Fruit fly (Drosophila melanogaster): ENCODE results near the gene iPLA2-VIA.

Gene iPLA2-VIA

dm6 chr3L:9888630-9889130, 24.5 kb upstream of the iPLA2-VIA start, which contains the start of the genes Taf2 and CalpB (continued):
- TF ChIP-seq CG9932 (GFP tag; IDR thresholded peaks at IDR 0.05) (peak; percentile 88), slp2 (GFP tag; optimal IDR thresholded peaks at IDR 0.05) (peak; percentile 42), CG6791 (GFP tag; IDR thresholded peaks at IDR 0.05; ENCODE audit: partially characterized antibody) (peak; percentile 34; the same call in 1 of the 3 replicates), CG10565 (GFP tag; optimal IDR thresholded peaks at IDR 0.05) (no peak), Hr78 (GFP tag; optimal IDR thresholded peaks at IDR 0.05) (peak in 1 of 2 experiments; percentile 65), nom (GFP tag; optimal IDR thresholded peaks at IDR 0.05) (peak; percentile 74), inv (GFP tag; IDR thresholded peaks at IDR 0.05; ENCODE audit: partially characterized antibody) (no peak), sisA (GFP tag; IDR thresholded peaks at IDR 0.05) (peak; percentile 69), chm (GFP tag; IDR thresholded peaks at IDR 0.05) (peak; percentile 59; the same call in 1 of the 2 replicates), CG13624 (GFP tag; optimal IDR thresholded peaks at IDR 0.05) (peak; percentile 23), CG17802 (tag; optimal IDR thresholded peaks at IDR 0.05) (peak; percentile 29), chinmo (GFP tag; IDR thresholded peaks at IDR 0.05; ENCODE audit: partially characterized antibody) (no peak), CG13123 (GFP tag; optimal IDR thresholded peaks at IDR 0.05) (peak; percentile 42), CG33213 (GFP tag; optimal IDR thresholded peaks at IDR 0.05) (no peak), Opbp (GFP tag; IDR thresholded peaks at IDR 0.05; ENCODE audit: partially characterized antibody) (no peak), CG12769 (tag; optimal IDR thresholded peaks at IDR 0.05) (no peak), ftz-f1 (GFP tag; optimal IDR thresholded peaks at IDR 0.05) (no peak), CG5953 (GFP tag; IDR thresholded peaks at IDR 0.05) (no peak), tx (GFP tag; optimal IDR thresholded peaks at IDR 0.05) (peak; percentile 5), Dip2 (GFP tag; IDR thresholded peaks at IDR 0.05) (no peak), ara (GFP tag; IDR thresholded peaks at IDR 0.05) (peak; percentile 24; the same call in 1 of the 2 replicates), Max (GFP tag; optimal IDR thresholded peaks at IDR 0.05) (peak; percentile 54), nerfin-2 (GFP tag; IDR thresholded peaks at IDR 0.05; ENCODE audit: partially characterized antibody) (no peak), sr (GFP tag; IDR thresholded peaks at IDR 0.05) (no peak), Tbp (GFP tag; optimal IDR thresholded peaks at IDR 0.05) (no peak), H2.0 (GFP tag; IDR thresholded peaks at IDR 0.05) (0 out of 2 replicates have a peak, but pooled peaks have one; percentile 43), slou (GFP tag; optimal IDR thresholded peaks at IDR 0.05) (peak; percentile 0), CG7357 (GFP tag; IDR thresholded peaks at IDR 0.05) (peak; percentile 59; the same call in 2 of the 3 replicates), Abd-B (GFP tag; optimal IDR thresholded peaks at IDR 0.05) (peak; percentile 88), shn (GFP tag; optimal IDR thresholded peaks at IDR 0.05) (peak; percentile 54), CG1233 (GFP tag; optimal IDR thresholded peaks at IDR 0.05) (peak; percentile 85), al (GFP tag; IDR thresholded peaks at IDR 0.05) (peak; percentile 69), Atf3 (GFP tag; optimal IDR thresholded peaks at IDR 0.05) (no peak), Atf-2 (GFP tag; optimal IDR thresholded peaks at IDR 0.05) (no peak), sima (GFP tag; optimal IDR thresholded peaks at IDR 0.05) (no peak), Scr (GFP tag; IDR thresholded peaks at IDR 0.05; ENCODE audit: partially characterized antibody) (0 out of 2 replicates have a peak, but pooled peaks have one; percentile 9), E2f1 (GFP tag; IDR thresholded peaks at IDR 0.05) (peak; percentile 81), fd3F (GFP tag; optimal IDR thresholded peaks at IDR 0.05) (peak; percentile 83), CG43689 (GFP tag; IDR thresholded peaks at IDR 0.05) (no peak; the same call in 1 of the 2 replicates), sens (GFP tag) (peak; percentile 70), ken (GFP tag; IDR thresholded peaks at IDR 0.05) (0 out of 3 replicates have a peak, but pooled peaks have one; percentile 38), CG12071 (GFP tag; optimal IDR thresholded peaks at IDR 0.05) (no peak), CkIIα-i1 (GFP tag; IDR thresholded peaks at IDR 0.05) (no peak), Dek (tag; optimal IDR thresholded peaks at IDR 0.05) (peak; percentile 90), caup (GFP tag; optimal IDR thresholded peaks at IDR 0.05; ENCODE audit: severe bottlenecking) (peak; percentile 72), Dad (GFP tag; optimal IDR thresholded peaks at IDR 0.05) (peak; percentile 27), Fer3 (tag; optimal IDR thresholded peaks at IDR 0.05) (peak; percentile 87), lmd (GFP tag; IDR thresholded peaks at IDR 0.05) (peak; percentile 86), usp (GFP tag; optimal IDR thresholded peaks at IDR 0.05) (no peak), gem (tag; optimal IDR thresholded peaks at IDR 0.05) (peak; percentile 96)

All from whole organism, embryonic.